Worm (Caenorhabditis elegans): ENCODE data around the gene ant-1.1.

Gene ant-1.1

ce11 chrIII:13458978-13459596 lies 3.9 kb upstream of the ant-1.1 start, which contains the start of gene tag-164:
TSS of gene tag-164 (plus strand) at chrIII:13459546.
- TF ChIP-seq C34B4.2 (tag; optimal IDR thresholded peaks at IDR 0.05) (no peak), pqm-1 (tag; optimal IDR thresholded peaks at IDR 0.05) (no peak), C04F5.9 (tag; optimal IDR thresholded peaks at IDR 0.05) (no peak), nhr-19 (GFP tag; conservative IDR thresholded peaks at IDR 0.05) (no peak)

- TF ChIP-seq nhr-85 (tag) (peak; percentile 67), efl-1 (optimal IDR thresholded peaks at IDR 0.05) (no peak), efl-1 (GFP tag; optimal IDR thresholded peaks at IDR 0.05 in 1 of 2) (peak in 1 of 2 experiments; percentile 61), hlh-4 (tag; optimal IDR thresholded peaks at IDR 0.05) (no peak)
These were observed 1.4 kb upstream of the ant-1.1 start for ce11 chrIII:13461535-13461934.

- no peak for TF ChIP-seq lin-13 (GFP tag; optimal IDR thresholded peaks at IDR 0.05)
- TF ChIP-seq efl-1 (optimal IDR thresholded peaks at IDR 0.05) = no peak
- TF ChIP-seq efl-1 (GFP tag; optimal IDR thresholded peaks at IDR 0.05 in 1 of 2) = peak in 1 of 2 experiments; percentile 86
These were observed 777 bp upstream of the ant-1.1 start, which contains the start of the genes abcf-2 and T27E9.2 for ce11 chrIII:13462138-13462634. TSS of gene abcf-2 (minus strand) at chrIII:13462238. TSS of gene T27E9.2 (minus strand) at chrIII:13462584.

ce11 chrIII:13464493-13465362 lies 1.8 kb downstream of the ant-1.1 start, which contains the start of gene kel-3:
TSS of gene kel-3 (plus strand) at chrIII:13464820.
- TF ChIP-seq ztf-4 (tag; optimal IDR thresholded peaks at IDR 0.05) (peak; percentile 72), mef-2 (tag; optimal IDR thresholded peaks at IDR 0.05) (no peak), irx-1 (tag; optimal IDR thresholded peaks at IDR 0.05) (no peak), elt-2 (tag; optimal IDR thresholded peaks at IDR 0.05) (peak; percentile 66), xbp-1 (tag; optimal IDR thresholded peaks at IDR 0.05) (peak; percentile 31), F16B12.6 (tag; optimal IDR thresholded peaks at IDR 0.05) (peak; percentile 6), nhr-76 (tag; optimal IDR thresholded peaks at IDR 0.05) (no peak), lin-14 (GFP tag; optimal IDR thresholded peaks at IDR 0.05) (peak; percentile 91), ztf-11 (tag; optimal IDR thresholded peaks at IDR 0.05) (peak in 1 of 2 experiments; percentile 23), lsy-2 (tag; optimal IDR thresholded peaks at IDR 0.05) (peak; percentile 78 to 89), vab-15 (tag; optimal IDR thresholded peaks at IDR 0.05) (no peak), C16A3.4 (tag; optimal IDR thresholded peaks at IDR 0.05) (peak; percentile 26), ceh-88 (GFP tag; IDR thresholded peaks at IDR 0.05) (peak; percentile 71), unc-98 (GFP tag; IDR thresholded peaks at IDR 0.05) (no peak), dsc-1 (tag; optimal IDR thresholded peaks at IDR 0.05) (peak; percentile 35), unc-86 (tag; optimal IDR thresholded peaks at IDR 0.05) (peak; percentile 16), mab-9 (GFP tag; IDR thresholded peaks at IDR 0.05) (0 out of 2 replicates have a peak, but pooled peaks have one; percentile 23), swsn-7 (tag; optimal IDR thresholded peaks at IDR 0.05) (peak; percentile 0), nhr-19 (GFP tag; conservative IDR thresholded peaks at IDR 0.05) (peak; percentile 85), mdl-1 (tag; optimal IDR thresholded peaks at IDR 0.05) (peak in 1 of 2 experiments; percentile 68), sox-4 (tag; optimal IDR thresholded peaks at IDR 0.05) (no peak), nhr-47 (tag; optimal IDR thresholded peaks at IDR 0.05) (peak; percentile 60), egl-27 (tag; optimal IDR thresholded peaks at IDR 0.05) (no peak), lin-35 (GFP tag; optimal IDR thresholded peaks at IDR 0.05) (peak; percentile 17 to 66), nhr-71 (tag; optimal IDR thresholded peaks at IDR 0.05) (peak; percentile 91), snu-23 (GFP tag; optimal IDR thresholded peaks at IDR 0.05) (peak; percentile 75), nhr-20 (tag; optimal IDR thresholded peaks at IDR 0.05) (peak; percentile 75), elt-3 (tag; optimal IDR thresholded peaks at IDR 0.05) (peak in 4 of 6 experiments; percentile 69 to 94 (median 76)), tbx-2 (tag; optimal IDR thresholded peaks at IDR 0.05) (peak; percentile 82), nhr-85 (tag) (peak; percentile 82), nhr-77 (tag; optimal IDR thresholded peaks at IDR 0.05) (peak; percentile 20), blmp-1 (tag; optimal IDR thresholded peaks at IDR 0.05) (peak; percentile 79), grh-1 (GFP tag; IDR thresholded peaks at IDR 0.05) (peak; percentile 20; the same call in 1 of the 2 replicates), jun-1 (tag; optimal IDR thresholded peaks at IDR 0.05) (peak; percentile 68), egl-13 (tag; optimal IDR thresholded peaks at IDR 0.05) (no peak), lir-3 (tag; optimal IDR thresholded peaks at IDR 0.05; ENCODE audit: poor library complexity) (peak; percentile 53)
